Worm (Caenorhabditis elegans) whole organism, L1 larva: ENCODE measurements around the gene F39F10.5.

Experiments
- C04F5.9 ChIP-seq: sonication (generic microtip); optimal IDR thresholded peaks from 2 replicates; lab custom pipeline; 2016; ENCODE audit warnings: missing genetic modification characterization, missing compliant biosample characterization
- C16A3.4 ChIP-seq: fragments of 150-350 bp; optimal IDR thresholded peaks from 2 replicates; lab custom pipeline; 2014; ENCODE audit warnings: missing biosample characterization, missing genetic modification characterization
- C34B4.2 ChIP-seq: sonication (generic microtip); optimal IDR thresholded peaks from 2 replicates; lab custom pipeline; 2017; ENCODE audit warnings: mild to moderate bottlenecking, missing genetic modification characterization, missing compliant biosample characterization
- F16B12.6 ChIP-seq: fragments of 150-350 bp; optimal IDR thresholded peaks from 2 replicates; lab custom pipeline; 2014; ENCODE audit warnings: missing biosample characterization, missing genetic modification characterization
- aha-1 ChIP-seq: fragments of 150-350 bp; optimal IDR thresholded peaks from 2 replicates; lab custom pipeline; 2014; ENCODE audit warnings: missing biosample characterization, missing genetic modification characterization
- alr-1 ChIP-seq: fragments of 200-800 bp; sonication (Bioruptor generic); optimal IDR thresholded peaks from 2 replicates; lab custom pipeline; 2018; ENCODE audit warnings: borderline replicate concordance, mild to moderate bottlenecking, missing genetic modification characterization, missing compliant biosample characterization
- ama-1 ChIP-seq: fragments of 150-350 bp; optimal IDR thresholded peaks from 2 replicates; lab custom pipeline; 2014
- blmp-1 ChIP-seq: fragments of 150-350 bp; optimal IDR thresholded peaks from 2 replicates; lab custom pipeline; 2014; ENCODE audit warnings: missing biosample characterization, missing genetic modification characterization
- ceh-63 ChIP-seq: fragments of 200-800 bp; sonication (Bioruptor generic); optimal IDR thresholded peaks from 2 replicates; lab custom pipeline; 2018; ENCODE audit warnings: mild to moderate bottlenecking, missing genetic modification characterization, missing compliant biosample characterization
- ceh-8 ChIP-seq: fragments of 200-800 bp; sonication (Bioruptor generic); optimal IDR thresholded peaks from 2 replicates; lab custom pipeline; 2018; ENCODE audit warnings: mild to moderate bottlenecking, missing genetic modification characterization, moderate library complexity, missing compliant biosample characterization
- ceh-82 ChIP-seq, 3 experiments: fragments of 150-350 bp in 1 of 3; sonication (generic microtip) in 2 of 3; optimal IDR thresholded peaks; 2 replicates each; lab custom pipeline; 2014 to 2017; ENCODE audit warnings: missing biosample characterization in 3 of 3, missing genetic modification characterization in 3 of 3
- ceh-90 ChIP-seq: sonication (generic microtip); optimal IDR thresholded peaks from 2 replicates; lab custom pipeline; 2016; ENCODE audit warnings: missing genetic modification characterization, missing compliant biosample characterization
- ces-1 ChIP-seq: fragments of 150-350 bp; optimal IDR thresholded peaks from 2 replicates; lab custom pipeline; 2014; ENCODE audit warnings: missing biosample characterization, missing genetic modification reagents, missing genetic modification characterization
- egl-27 ChIP-seq, 2 experiments: fragments of 150-350 bp in 1 of 2; sonication (generic microtip); optimal IDR thresholded peaks; 3 replicates each; lab custom pipeline; 2017 to 2018; ENCODE audit warnings: missing biosample characterization in 2 of 2, missing genetic modification characterization in 2 of 2, missing genetic modification reagents in 2 of 2
- elt-2 ChIP-seq: sonication (generic microtip); optimal IDR thresholded peaks from 2 replicates; lab custom pipeline; 2016; ENCODE audit warnings: missing genetic modification characterization, mild to moderate bottlenecking, inconsistent platforms, missing compliant biosample characterization, missing genetic modification reagents
- elt-3 ChIP-seq, 6 experiments: fragments of 150-350 bp in 1 of 6; sonication (generic microtip); optimal IDR thresholded peaks; 2 replicates each; lab custom pipeline; 2017 to 2018; ENCODE audit warnings: missing biosample characterization in 6 of 6, missing genetic modification characterization in 6 of 6, inconsistent platforms in 1 of 6
- fkh-4 ChIP-seq: sonication (generic microtip); optimal IDR thresholded peaks from 2 replicates; lab custom pipeline; 2016; ENCODE audit warnings: missing compliant biosample characterization, missing genetic modification characterization, borderline replicate concordance
- fkh-8 ChIP-seq: sonication (generic microtip); optimal IDR thresholded peaks from 2 replicates; lab custom pipeline; 2016; ENCODE audit warnings: mild to moderate bottlenecking, missing genetic modification characterization, missing compliant biosample characterization
- grh-1 ChIP-seq: fragments of 200-800 bp; sonication (Bioruptor generic); IDR thresholded peaks from 2 replicates; pipeline ENCODE4 v1.3.6; 2022; ENCODE audit warnings: missing genetic modification reagents, missing genetic modification characterization, missing compliant biosample characterization
- hlh-17 ChIP-seq: fragments of 200-800 bp; sonication (Bioruptor generic); optimal IDR thresholded peaks from 2 replicates; lab custom pipeline; 2018; ENCODE audit warnings: missing genetic modification characterization, mild to moderate bottlenecking, missing compliant biosample characterization, moderate library complexity, borderline replicate concordance
- hlh-4 ChIP-seq: sonication (generic microtip); optimal IDR thresholded peaks from 2 replicates; lab custom pipeline; 2016; ENCODE audit warnings: mild to moderate bottlenecking, missing genetic modification characterization, missing compliant biosample characterization
- isw-1 ChIP-seq: fragments of 200-800 bp; sonication (Bioruptor generic); IDR thresholded peaks from 2 replicates; pipeline ENCODE4 v1.3.6; 2022; ENCODE audit warnings: missing genetic modification characterization, missing compliant biosample characterization
- lin-15B ChIP-seq: fragments of 150-350 bp; sonication (generic microtip); optimal IDR thresholded peaks from 3 replicates; lab custom pipeline; 2014; ENCODE audit warnings: missing biosample characterization, missing genetic modification characterization
- lin-35 ChIP-seq, 2 experiments: fragments of 150-350 bp; optimal IDR thresholded peaks; 2 replicates each; lab custom pipeline; 2014; ENCODE audit warnings: missing biosample characterization in 2 of 2, missing genetic modification characterization in 2 of 2, missing genetic modification reagents in 2 of 2
- lin-39 ChIP-seq: fragments of 150-350 bp; optimal IDR thresholded peaks from 2 replicates; lab custom pipeline; 2014; ENCODE audit warnings: missing biosample characterization, missing genetic modification reagents, missing genetic modification characterization
- lir-3 ChIP-seq: sonication (generic microtip); optimal IDR thresholded peaks from 2 replicates; lab custom pipeline; 2016; ENCODE audit warnings: mild to moderate bottlenecking, missing genetic modification characterization, moderate library complexity, missing compliant biosample characterization; ENCODE audit not compliant: poor library complexity
- mep-1 ChIP-seq: fragments of 150-350 bp; optimal IDR thresholded peaks from 2 replicates; lab custom pipeline; 2014; ENCODE audit warnings: missing biosample characterization, missing genetic modification characterization
- nhr-11 ChIP-seq: fragments of 150-350 bp; optimal IDR thresholded peaks from 2 replicates; lab custom pipeline; 2014; ENCODE audit warnings: missing biosample characterization, missing genetic modification characterization
- nhr-19 ChIP-seq: fragments of 200-800 bp; sonication (Bioruptor generic); conservative IDR thresholded peaks from 2 replicates; pipeline ENCODE4 v1.3.6; 2022; ENCODE audit warnings: missing genetic modification characterization, missing compliant biosample characterization
- nhr-20 ChIP-seq: sonication (generic microtip); optimal IDR thresholded peaks from 2 replicates; lab custom pipeline; 2016; ENCODE audit warnings: mild to moderate bottlenecking, missing genetic modification characterization, missing compliant biosample characterization
- nhr-237 ChIP-seq: fragments of 150-350 bp; optimal IDR thresholded peaks from 2 replicates; lab custom pipeline; 2014; ENCODE audit warnings: missing biosample characterization, missing genetic modification characterization
- nhr-28 ChIP-seq: fragments of 150-350 bp; optimal IDR thresholded peaks from 2 replicates; lab custom pipeline; 2014; ENCODE audit warnings: missing biosample characterization, missing genetic modification characterization
- nhr-47 ChIP-seq: sonication (generic microtip); optimal IDR thresholded peaks from 2 replicates; lab custom pipeline; 2016; ENCODE audit warnings: mild to moderate bottlenecking, missing genetic modification characterization, moderate library complexity, missing compliant biosample characterization
- nhr-71 ChIP-seq: sonication (generic microtip); optimal IDR thresholded peaks from 2 replicates; lab custom pipeline; 2016; ENCODE audit warnings: mild to moderate bottlenecking, missing genetic modification characterization, moderate library complexity, missing compliant biosample characterization
- nhr-76 ChIP-seq: sonication (generic microtip); optimal IDR thresholded peaks from 2 replicates; lab custom pipeline; 2017; ENCODE audit warnings: missing biosample characterization, missing genetic modification characterization
- nhr-84 ChIP-seq: sonication (generic microtip); optimal IDR thresholded peaks from 2 replicates; lab custom pipeline; 2017; ENCODE audit warnings: missing biosample characterization, missing genetic modification characterization
- pax-3 ChIP-seq: fragments of 200-800 bp; sonication (Bioruptor generic); optimal IDR thresholded peaks from 2 replicates; lab custom pipeline; 2018; ENCODE audit warnings: mild to moderate bottlenecking, missing genetic modification characterization, moderate library complexity, missing compliant biosample characterization
- pqm-1 ChIP-seq: sonication (generic microtip); optimal IDR thresholded peaks from 3 replicates; lab custom pipeline; 2017; ENCODE audit warnings: missing biosample characterization, missing genetic modification characterization
- rnt-1 ChIP-seq: sonication (generic microtip); optimal IDR thresholded peaks from 2 replicates; lab custom pipeline; 2016; ENCODE audit warnings: mild to moderate bottlenecking, missing genetic modification characterization, moderate library complexity, missing compliant biosample characterization
- snpc-4 ChIP-seq: fragments of 150-350 bp; optimal IDR thresholded peaks from 2 replicates; lab custom pipeline; 2014; ENCODE audit warnings: missing biosample characterization, missing genetic modification characterization
- sup-37 ChIP-seq: fragments of 200-800 bp; sonication (Bioruptor generic); optimal IDR thresholded peaks from 2 replicates; lab custom pipeline; 2018; ENCODE audit warnings: mild to moderate bottlenecking, missing genetic modification characterization, missing compliant biosample characterization
- swsn-7 ChIP-seq: sonication (generic microtip); optimal IDR thresholded peaks from 2 replicates; lab custom pipeline; 2016; ENCODE audit warnings: missing genetic modification characterization, missing compliant biosample characterization
- tbx-2 ChIP-seq: sonication (generic microtip); optimal IDR thresholded peaks from 2 replicates; lab custom pipeline; 2016; ENCODE audit warnings: missing genetic modification characterization, missing compliant biosample characterization
- unc-130 ChIP-seq: fragments of 150-350 bp; optimal IDR thresholded peaks from 2 replicates; lab custom pipeline; 2017; ENCODE audit warnings: missing biosample characterization, missing genetic modification characterization, inconsistent platforms
- unc-62 ChIP-seq: fragments of 150-350 bp; optimal IDR thresholded peaks from 2 replicates; lab custom pipeline; 2014; ENCODE audit warnings: missing biosample characterization, missing genetic modification reagents, missing genetic modification characterization
- unc-98 ChIP-seq: fragments of 200-800 bp; sonication (Bioruptor generic); IDR thresholded peaks from 2 replicates; pipeline ENCODE4 v1.3.6; 2022; ENCODE audit warnings: missing genetic modification characterization, missing compliant biosample characterization
- vab-15 ChIP-seq: sonication (generic microtip); optimal IDR thresholded peaks from 2 replicates; lab custom pipeline; 2017; ENCODE audit warnings: missing genotype, mild to moderate bottlenecking, missing genetic modification characterization, missing compliant biosample characterization
- ztf-11 ChIP-seq, 2 experiments: sonication (generic microtip); optimal IDR thresholded peaks; 2 replicates each; lab custom pipeline; 2016 to 2017; ENCODE audit warnings: missing genetic modification characterization in 2 of 2, missing biosample characterization in 1 of 2, missing compliant biosample characterization in 1 of 2
- ztf-4 ChIP-seq: fragments of 150-350 bp; optimal IDR thresholded peaks from 2 replicates; lab custom pipeline; 2014; ENCODE audit warnings: missing biosample characterization, missing genetic modification characterization

F39F10.5 gene

ce11 chrX:16930663-16931097 is 17.1 kb upstream of the F39F10.5 start (continued):
- no peak for TF ChIP-seq snpc-4 (tag; lab: Kevin White, UChicago)
- TF ChIP-seq C04F5.9: no peak
- peak in 2 of 6 experiments; percentile 21 to 56 for TF ChIP-seq elt-3 (tag; optimal IDR thresholded peaks at IDR 0.05; lab: Kevin White, UChicago)
- no peak for TF ChIP-seq ceh-90
- no peak for TF ChIP-seq nhr-11
- peak; percentile 47 for TF ChIP-seq pax-3 (tag; lab: Kevin White, UChicago)
- no peak for TF ChIP-seq nhr-71 (tag; lab: Kevin White, UChicago)
- no peak for TF ChIP-seq nhr-76 (tag; lab: Kevin White, UChicago)
- no peak for TF ChIP-seq unc-62
- TF ChIP-seq ceh-82 (tag; optimal IDR thresholded peaks at IDR 0.05; lab: Kevin White, UChicago): peak; percentile 21 to 33 (median 21)
- peak; percentile 1 for TF ChIP-seq swsn-7
- no peak for TF ChIP-seq fkh-4 (tag; lab: Kevin White, UChicago)
- TF ChIP-seq elt-2: no peak
- TF ChIP-seq aha-1 (tag; lab: Kevin White, UChicago): no peak
- no peak for TF ChIP-seq lin-39 (tag; lab: Kevin White, UChicago)
- TF ChIP-seq hlh-4 (tag; lab: Kevin White, UChicago): no peak
- TF ChIP-seq isw-1 (GFP tag; lab: Robert Waterston, UW): peak; percentile 56
- TF ChIP-seq egl-27 (tag; optimal IDR thresholded peaks at IDR 0.05; lab: Kevin White, UChicago): peak in 1 of 2 experiments; percentile 50
- TF ChIP-seq nhr-237: peak; percentile 46
- peak; percentile 48 for TF ChIP-seq ztf-4
- no peak for TF ChIP-seq alr-1
- no peak for TF ChIP-seq nhr-19
- TF ChIP-seq tbx-2 (tag; lab: Kevin White, UChicago): no peak
- TF ChIP-seq pqm-1 (tag; lab: Kevin White, UChicago): no peak
- TF ChIP-seq ces-1: no peak
- TF ChIP-seq blmp-1 (tag; lab: Kevin White, UChicago): peak; percentile 26
- TF ChIP-seq nhr-47 (tag; lab: Kevin White, UChicago): peak; percentile 47
- TF ChIP-seq ceh-8: no peak
- peak; percentile 39 for TF ChIP-seq grh-1 (GFP tag; lab: Robert Waterston, UW)
- no peak for TF ChIP-seq nhr-28 (tag; lab: Kevin White, UChicago)
- peak; percentile 91 for TF ChIP-seq ama-1
- TF ChIP-seq unc-98 (GFP tag; lab: Robert Waterston, UW): no peak
- TF ChIP-seq C34B4.2 (tag; lab: Kevin White, UChicago): no peak
- TF ChIP-seq unc-130 (tag; lab: Kevin White, UChicago): no peak
- TF ChIP-seq ztf-11 (tag; optimal IDR thresholded peaks at IDR 0.05; lab: Kevin White, UChicago): peak in 1 of 2 experiments; percentile 22
- TF ChIP-seq mep-1 (tag; lab: Kevin White, UChicago): peak; percentile 71
- peak; percentile 57 for TF ChIP-seq fkh-8
- no peak for TF ChIP-seq sup-37
- peak; percentile 28 for TF ChIP-seq ceh-63
- TF ChIP-seq vab-15 (tag; lab: Kevin White, UChicago): no peak
- peak; percentile 39 to 44 for TF ChIP-seq lin-35 (GFP tag; optimal IDR thresholded peaks at IDR 0.05; lab: Kevin White, UChicago)
- TF ChIP-seq C16A3.4 (tag; lab: Kevin White, UChicago): no peak
- TF ChIP-seq nhr-20 (tag; lab: Kevin White, UChicago): peak; percentile 3
- no peak for TF ChIP-seq hlh-17 (GFP tag; lab: Kevin White, UChicago)
- peak; percentile 69 for TF ChIP-seq rnt-1
- no peak for TF ChIP-seq F16B12.6
- no peak for TF ChIP-seq nhr-84
- TF ChIP-seq lir-3 (tag; lab: Kevin White, UChicago): no peak
- TF ChIP-seq lin-15B (tag; lab: Kevin White, UChicago): no peak
